Fruit fly (Drosophila melanogaster) whole organism, embryonic: Measurements from ENCODE around the gene CG14015.

Source experiments
- Ada2b ChIP-seq: fragments of 200-800 bp; sonication (Bioruptor generic); IDR thresholded peaks from 2 replicates; pipeline ENCODE4 v1.3.6; 2022; ENCODE audit warnings: missing biosample characterization, missing genetic modification characterization
- Bdp1 ChIP-seq: fragments of 200-800 bp; sonication (Bioruptor generic); optimal IDR thresholded peaks from 3 replicates; lab custom pipeline; 2016; ENCODE audit warnings: missing biosample characterization, missing genetic modification characterization
- Bteb2 ChIP-seq: fragments of 200-800 bp; sonication (Bioruptor generic); optimal IDR thresholded peaks from 2 replicates; lab custom pipeline; 2016; ENCODE audit warnings: missing biosample characterization, missing genetic modification characterization
- CG10274 ChIP-seq: fragments of 200-800 bp; sonication (Bioruptor generic); optimal IDR thresholded peaks from 3 replicates; lab custom pipeline; 2017; ENCODE audit warnings: missing biosample characterization, mild to moderate bottlenecking, missing genetic modification characterization
- CG10366 ChIP-seq: fragments of 200-800 bp; sonication (Bioruptor generic); IDR thresholded peaks from 2 replicates; pipeline ENCODE4 v1.3.6; 2022; ENCODE audit warnings: missing biosample characterization, missing genetic modification characterization
- CG11504 ChIP-seq: fragments of 200-800 bp; sonication (Bioruptor generic); optimal IDR thresholded peaks from 3 replicates; lab custom pipeline; 2019; ENCODE audit warnings: missing biosample characterization, mild to moderate bottlenecking, missing genetic modification characterization, moderate library complexity
- CG13296 ChIP-seq: fragments of 200-800 bp; sonication (Bioruptor generic); optimal IDR thresholded peaks from 3 replicates; lab custom pipeline; 2018; ENCODE audit warnings: missing biosample characterization, mild to moderate bottlenecking, missing genetic modification characterization
- CG14014 ChIP-seq: fragments of 200-800 bp; sonication (Bioruptor generic); IDR thresholded peaks from 2 replicates; pipeline ENCODE4 v1.3.6; 2022; ENCODE audit warnings: missing biosample characterization, missing genetic modification characterization
- CG14667 ChIP-seq: fragments of 200-800 bp; sonication (Bioruptor generic); IDR thresholded peaks from 2 replicates; pipeline ENCODE4 v1.3.6; 2022; ENCODE audit warnings: missing biosample characterization, missing genetic modification characterization
- CG17359 ChIP-seq: fragments of 200-800 bp; sonication (Bioruptor generic); optimal IDR thresholded peaks from 3 replicates; lab custom pipeline; 2018; ENCODE audit warnings: missing biosample characterization, mild to moderate bottlenecking, missing genetic modification characterization, moderate library complexity
- CG17612 ChIP-seq: fragments of 200-800 bp; sonication (Bioruptor generic); IDR thresholded peaks from 2 replicates; pipeline ENCODE4 v1.3.6; 2022; ENCODE audit warnings: missing biosample characterization, missing genetic modification characterization
- CG17912 ChIP-seq: fragments of 200-800 bp; sonication (Bioruptor generic); optimal IDR thresholded peaks from 2 replicates; lab custom pipeline; 2018; ENCODE audit warnings: missing biosample characterization, mild to moderate bottlenecking, missing genetic modification characterization
- CG1832 ChIP-seq: fragments of 200-800 bp; sonication (Bioruptor generic); optimal IDR thresholded peaks from 2 replicates; lab custom pipeline; 2017; ENCODE audit warnings: missing biosample characterization, mild to moderate bottlenecking, missing genetic modification characterization, inconsistent platforms
- CG2120 ChIP-seq: fragments of 200-800 bp; sonication (Bioruptor generic); optimal IDR thresholded peaks from 3 replicates; lab custom pipeline; 2016; ENCODE audit warnings: missing biosample characterization, missing genetic modification characterization
- CG2678 ChIP-seq: fragments of 200-800 bp; sonication (Bioruptor generic); optimal IDR thresholded peaks from 3 replicates; lab custom pipeline; 2019; ENCODE audit warnings: missing biosample characterization, mild to moderate bottlenecking, missing genetic modification characterization, moderate library complexity
- CG31441 ChIP-seq: fragments of 200-800 bp; sonication (Bioruptor generic); IDR thresholded peaks from 2 replicates; pipeline ENCODE4 v1.3.6; 2022; ENCODE audit warnings: missing biosample characterization, missing genetic modification characterization
- CG3995 ChIP-seq: fragments of 200-800 bp; sonication (Bioruptor generic); optimal IDR thresholded peaks from 3 replicates; lab custom pipeline; 2016; ENCODE audit warnings: missing biosample characterization, missing genetic modification characterization
- CG4820 ChIP-seq: fragments of 200-800 bp; sonication (Bioruptor generic); optimal IDR thresholded peaks from 3 replicates; lab custom pipeline; 2016; ENCODE audit warnings: missing biosample characterization, missing genetic modification characterization
- CG4854 ChIP-seq: fragments of 200-800 bp; sonication (Bioruptor generic); optimal IDR thresholded peaks from 2 replicates; lab custom pipeline; 2016; ENCODE audit warnings: missing biosample characterization, missing genetic modification characterization, inconsistent platforms
- CG6272 ChIP-seq: fragments of 200-800 bp; sonication (Bioruptor generic); IDR thresholded peaks from 2 replicates; pipeline ENCODE4 v1.3.6; 2022; ENCODE audit warnings: missing biosample characterization, missing genetic modification characterization
- CG6689 ChIP-seq: fragments of 200-800 bp; sonication (Bioruptor generic); IDR thresholded peaks from 2 replicates; pipeline ENCODE4 v1.3.6; 2022; ENCODE audit warnings: missing biosample characterization, missing genetic modification characterization
- CG6854 ChIP-seq: fragments of 200-800 bp; sonication (Bioruptor generic); optimal IDR thresholded peaks from 3 replicates; lab custom pipeline; 2017; ENCODE audit warnings: missing biosample characterization, mild to moderate bottlenecking, missing genetic modification characterization
- CG9437 ChIP-seq: fragments of 200-800 bp; sonication (Bioruptor generic); optimal IDR thresholded peaks from 2 replicates; lab custom pipeline; 2018; ENCODE audit warnings: missing biosample characterization, mild to moderate bottlenecking, missing genetic modification characterization
- Gug ChIP-seq: fragments of 200-800 bp; sonication (Bioruptor generic); IDR thresholded peaks from 4 replicates; pipeline ENCODE4 v1.3.6; 2022; ENCODE audit warnings: missing biosample characterization, missing genetic modification characterization
- HLH54F ChIP-seq: fragments of 200-800 bp; sonication (Bioruptor generic); optimal IDR thresholded peaks from 3 replicates; lab custom pipeline; 2016; ENCODE audit warnings: missing biosample characterization, missing genetic modification characterization
- Hr51 ChIP-seq, 2 experiments: fragments of 200-800 bp; sonication (Bioruptor generic); optimal IDR thresholded peaks; 2 replicates in 1 of 2; 3 replicates in 1 of 2; lab custom pipeline; 2016 to 2018; ENCODE audit warnings: missing biosample characterization in 2 of 2, missing genetic modification characterization in 2 of 2, mild to moderate bottlenecking in 1 of 2, moderate library complexity in 1 of 2
- Hsf ChIP-seq: fragments of 200-800 bp; sonication (Bioruptor generic); optimal IDR thresholded peaks from 3 replicates; lab custom pipeline; 2016; ENCODE audit warnings: missing biosample characterization, missing genetic modification characterization
- NC2β ChIP-seq: fragments of 200-800 bp; sonication (Bioruptor generic); optimal IDR thresholded peaks from 2 replicates; lab custom pipeline; 2016; ENCODE audit warnings: missing biosample characterization, missing genetic modification characterization
- Oli ChIP-seq: fragments of 200-800 bp; sonication (Bioruptor generic); optimal IDR thresholded peaks from 2 replicates; lab custom pipeline; 2018; ENCODE audit warnings: missing biosample characterization, mild to moderate bottlenecking, missing genetic modification characterization, moderate library complexity
- Sry-β ChIP-seq: fragments of 200-800 bp; sonication (Bioruptor generic); optimal IDR thresholded peaks from 2 replicates; lab custom pipeline; 2018; ENCODE audit warnings: missing biosample characterization, mild to moderate bottlenecking, missing genetic modification characterization, moderate library complexity
- Tbp ChIP-seq: fragments of >200 bp; optimal IDR thresholded peaks from 2 replicates; lab custom pipeline; 2018; ENCODE audit warnings: missing biosample characterization, missing genetic modification characterization
- ap ChIP-seq: fragments of 200-800 bp; sonication (Bioruptor generic); IDR thresholded peaks from 2 replicates; pipeline ENCODE4 v1.3.6; 2022; ENCODE audit warnings: missing biosample characterization, missing genetic modification characterization
- ash1 ChIP-seq: fragments of 200-800 bp; sonication (Bioruptor generic); optimal IDR thresholded peaks from 2 replicates; lab custom pipeline; 2018; ENCODE audit warnings: missing biosample characterization, mild to moderate bottlenecking, missing genetic modification characterization
- bigmax ChIP-seq: fragments of 200-800 bp; sonication (Bioruptor generic); optimal IDR thresholded peaks from 2 replicates; lab custom pipeline; 2018; ENCODE audit warnings: missing biosample characterization, mild to moderate bottlenecking, missing genetic modification characterization
- ewg ChIP-seq: fragments of 200-800 bp; sonication (Bioruptor generic); optimal IDR thresholded peaks from 3 replicates; lab custom pipeline; 2017; ENCODE audit warnings: mild to moderate bottlenecking, missing biosample characterization, missing genetic modification reagents, missing genetic modification characterization
- fd96Cb ChIP-seq: fragments of 200-800 bp; sonication (Bioruptor generic); optimal IDR thresholded peaks from 2 replicates; lab custom pipeline; 2018; ENCODE audit warnings: missing biosample characterization, mild to moderate bottlenecking, missing genetic modification characterization, moderate library complexity
- insv ChIP-seq, 2 experiments: fragments of 200-800 bp; sonication (Bioruptor generic); optimal IDR thresholded peaks; 3 replicates each; lab custom pipeline; 2016 to 2018; ENCODE audit warnings: missing biosample characterization in 2 of 2, missing genetic modification characterization in 2 of 2
- inv ChIP-seq: fragments of 200-800 bp; sonication (Bioruptor generic); IDR thresholded peaks from 2 replicates; pipeline ENCODE4 v1.3.6; 2022; ENCODE audit warnings: missing biosample characterization, missing genetic modification characterization; ENCODE audit not compliant: partially characterized antibody
- jigr1 ChIP-seq: fragments of 200-800 bp; sonication (Bioruptor generic); IDR thresholded peaks from 3 replicates; pipeline ENCODE4 v1.3.6; 2022; ENCODE audit warnings: missing biosample characterization, missing genetic modification characterization
- lola ChIP-seq, 3 experiments: fragments of >200 bp in 2 of 3; fragments of 200-800 bp in 1 of 3; sonication (Bioruptor generic) in 1 of 3; optimal IDR thresholded peaks; 2 replicates each; lab custom pipeline; 2017 to 2019; ENCODE audit warnings: missing biosample characterization in 3 of 3, missing genetic modification characterization in 3 of 3, mild to moderate bottlenecking in 1 of 3, moderate library complexity in 1 of 3
- mam ChIP-seq: fragments of 200-800 bp; sonication (Bioruptor generic); optimal IDR thresholded peaks from 3 replicates; lab custom pipeline; 2016; ENCODE audit warnings: missing biosample characterization, missing genetic modification characterization
- nmo ChIP-seq: fragments of 200-800 bp; sonication (Bioruptor generic); optimal IDR thresholded peaks from 2 replicates; lab custom pipeline; 2018; ENCODE audit warnings: missing biosample characterization, mild to moderate bottlenecking, missing genetic modification characterization, moderate library complexity
- pan ChIP-seq, 4 experiments: fragments of >200 bp in 3 of 4; fragments of 200-800 bp in 1 of 4; sonication (Bioruptor generic) in 1 of 4; optimal IDR thresholded peaks in 3 of 4; IDR thresholded peaks in 1 of 4; 2 replicates each; pipeline versions ENCODE4 v1.3.6 to Lab custom; 2017 to 2022; ENCODE audit warnings: missing biosample characterization in 2 of 4, missing genetic modification characterization in 2 of 4, mixed read lengths in 1 of 4
- pfk ChIP-seq: fragments of 200-800 bp; sonication (Bioruptor generic); optimal IDR thresholded peaks from 2 replicates; lab custom pipeline; 2018; ENCODE audit warnings: missing biosample characterization, mild to moderate bottlenecking, missing genetic modification characterization, moderate library complexity
- psq ChIP-seq: fragments of 200-800 bp; sonication (Bioruptor generic); optimal IDR thresholded peaks from 2 replicates; lab custom pipeline; 2017; ENCODE audit warnings: missing biosample characterization, missing genetic modification characterization
- ro ChIP-seq: fragments of 200-800 bp; sonication (Bioruptor generic); IDR thresholded peaks from 2 replicates; pipeline ENCODE4 v1.3.6; 2022; ENCODE audit warnings: missing biosample characterization, missing genetic modification characterization
- row ChIP-seq: fragments of 200-800 bp; sonication (Bioruptor generic); IDR thresholded peaks from 3 replicates; pipeline ENCODE4 v1.3.6; 2022; ENCODE audit warnings: missing biosample characterization, missing genetic modification characterization
- salm ChIP-seq: fragments of 200-800 bp; sonication (Bioruptor generic); optimal IDR thresholded peaks from 2 replicates; lab custom pipeline; 2018; ENCODE audit warnings: missing biosample characterization, mild to moderate bottlenecking, missing genetic modification characterization
- schlank ChIP-seq: fragments of 200-800 bp; sonication (Bioruptor generic); optimal IDR thresholded peaks from 2 replicates; lab custom pipeline; 2018; ENCODE audit warnings: missing biosample characterization, mild to moderate bottlenecking, missing genetic modification characterization
- slbo ChIP-seq: fragments of 200-800 bp; sonication (Bioruptor generic); IDR thresholded peaks from 2 replicates; pipeline ENCODE4 v1.3.6; 2022; ENCODE audit warnings: missing biosample characterization, missing genetic modification characterization

The CG14015 gene

dm6 chr2L:5569503-5569902, 30.5 kb upstream of the CG14015 start (continued):
- TF ChIP-seq CG6854 (GFP tag; lab: Kevin White, UChicago) (no peak), insv (GFP tag; optimal IDR thresholded peaks at IDR 0.05; lab: Kevin White, UChicago) (no peak), HLH54F (peak; percentile 17), Oli (tag; lab: Kevin White, UChicago) (peak; percentile 27), Ada2b (GFP tag; lab: Robert Waterston, UW) (peak; percentile 41; the same call in 1 of the 2 replicates), CG17359 (no peak), ap (no peak), salm (tag; lab: Kevin White, UChicago) (no peak), Hsf (GFP tag; lab: Kevin White, UChicago) (peak; percentile 31), ro (no peak; the same call in 1 of the 2 replicates), slbo (GFP tag; lab: Robert Waterston, UW) (peak; percentile 71), ewg (GFP tag; lab: Kevin White, UChicago) (no peak), Hr51 (GFP tag; optimal IDR thresholded peaks at IDR 0.05; lab: Kevin White, UChicago) (peak in 1 of 2 experiments; percentile 43), CG31441 (GFP tag; lab: Robert Waterston, UW) (no peak), CG4854 (GFP tag; lab: Kevin White, UChicago) (no peak), CG11504 (peak; percentile 52), schlank (tag; lab: Kevin White, UChicago) (no peak), CG10274 (no peak), Bdp1 (GFP tag; lab: Kevin White, UChicago) (no peak), CG3995 (GFP tag; lab: Kevin White, UChicago) (no peak), CG17612 (GFP tag; lab: Robert Waterston, UW) (0 out of 2 replicates have a peak, but pooled peaks have one; percentile 28), Tbp (GFP tag; lab: Kevin White, UChicago) (no peak), row (GFP tag; lab: Robert Waterston, UW) (peak; percentile 69), CG9437 (GFP tag; lab: Kevin White, UChicago) (no peak), mam (GFP tag; lab: Kevin White, UChicago) (peak; percentile 14), jigr1 (GFP tag; lab: Robert Waterston, UW) (no peak), nmo (peak; percentile 16), CG14667 (GFP tag; lab: Robert Waterston, UW) (no peak), psq (GFP tag; lab: Kevin White, UChicago) (no peak), CG6272 (GFP tag; lab: Robert Waterston, UW) (no peak), CG1832 (GFP tag; lab: Kevin White, UChicago) (no peak), pfk (GFP tag; lab: Kevin White, UChicago) (no peak), inv (GFP tag; lab: Robert Waterston, UW) (no peak), lola (GFP tag; optimal IDR thresholded peaks at IDR 0.05; lab: Kevin White, UChicago) (no peak), CG6689 (GFP tag; lab: Robert Waterston, UW) (peak; percentile 45), CG2678 (no peak), bigmax (no peak), Gug (GFP tag; lab: Robert Waterston, UW) (0 out of 4 replicates have a peak, but pooled peaks have one; percentile 17), CG17912 (GFP tag; lab: Kevin White, UChicago) (no peak), Sry-β (no peak), NC2β (GFP tag; lab: Kevin White, UChicago) (no peak), ash1 (GFP tag; lab: Kevin White, UChicago) (no peak), CG14014 (GFP tag; lab: Robert Waterston, UW) (peak; percentile 64; the same call in 1 of the 2 replicates), pan (optimal IDR thresholded peaks at IDR 0.05; lab: Kevin White, UChicago) (no peak), pan (GFP tag; optimal IDR thresholded peaks at IDR 0.05 in 1 of 2, IDR thresholded peaks at IDR 0.05 in 1 of 2) (peak in 1 of 2 experiments; percentile 51), CG13296 (peak; percentile 22), CG2120 (GFP tag; lab: Kevin White, UChicago) (peak; percentile 67), CG10366 (GFP tag; lab: Robert Waterston, UW) (peak; percentile 36; the same call in 1 of the 2 replicates), CG4820 (GFP tag; lab: Kevin White, UChicago) (no peak), Bteb2 (GFP tag; lab: Kevin White, UChicago) (no peak), fd96Cb (tag; lab: Kevin White, UChicago) (peak; percentile 4)
